Worm (Caenorhabditis elegans) whole organism, L2 larva: Measurements from ENCODE around the gene D1044.4.
A peak's percentile ranks its signal among the peaks of the same experiment; 100 is the strongest.

Source experiments
- F13H6.1 ChIP-seq: sonication (generic microtip); optimal IDR thresholded peaks from 2 replicates; lab custom pipeline; 2016; ENCODE audit warnings: missing genetic modification characterization, missing compliant biosample characterization
- R02D3.7 ChIP-seq: fragments of 150-350 bp; optimal IDR thresholded peaks from 2 replicates; lab custom pipeline; 2014; ENCODE audit warnings: missing biosample characterization, missing genetic modification characterization
- ZK546.5 ChIP-seq: sonication (generic microtip); optimal IDR thresholded peaks from 2 replicates; lab custom pipeline; 2017; ENCODE audit warnings: missing biosample characterization, missing genetic modification characterization
- aly-2 ChIP-seq: fragments of 150-350 bp; optimal IDR thresholded peaks from 2 replicates; lab custom pipeline; 2014; ENCODE audit warnings: missing biosample characterization, missing genetic modification characterization
- ama-1 ChIP-seq: fragments of 150-350 bp; optimal IDR thresholded peaks from 2 replicates; lab custom pipeline; 2018; ENCODE audit warnings: inconsistent platforms
- blmp-1 ChIP-seq: sonication (generic microtip); optimal IDR thresholded peaks from 2 replicates; lab custom pipeline; 2017; ENCODE audit warnings: missing genetic modification characterization, mild to moderate bottlenecking, missing compliant biosample characterization, antibody characterized with exemption, moderate library complexity; ENCODE audit not compliant: insufficient read depth
- ceh-82 ChIP-seq: fragments of 150-350 bp; optimal IDR thresholded peaks from 2 replicates; lab custom pipeline; 2014; ENCODE audit warnings: missing biosample characterization, missing genetic modification characterization
- dmd-4 ChIP-seq: sonication (generic microtip); optimal IDR thresholded peaks from 2 replicates; lab custom pipeline; 2017; ENCODE audit warnings: missing biosample characterization, missing genetic modification characterization
- egl-27 ChIP-seq: sonication (generic microtip); optimal IDR thresholded peaks from 3 replicates; lab custom pipeline; 2017; ENCODE audit warnings: missing biosample characterization, missing genetic modification reagents, missing genetic modification characterization
- elt-1 ChIP-seq: fragments of 150-350 bp; optimal IDR thresholded peaks from 2 replicates; lab custom pipeline; 2014; ENCODE audit warnings: missing biosample characterization, missing genetic modification characterization
- fos-1 ChIP-seq: fragments of 150-350 bp; optimal IDR thresholded peaks from 2 replicates; lab custom pipeline; 2014; ENCODE audit warnings: missing biosample characterization, missing genetic modification characterization
- gmeb-1 ChIP-seq: fragments of 150-350 bp; optimal IDR thresholded peaks from 2 replicates; lab custom pipeline; 2014; ENCODE audit warnings: missing biosample characterization, missing genetic modification characterization
- lin-13 ChIP-seq: fragments of 150-350 bp; optimal IDR thresholded peaks from 2 replicates; lab custom pipeline; 2014; ENCODE audit warnings: missing biosample characterization, missing genetic modification reagents, missing genetic modification characterization
- lin-39 ChIP-seq: fragments of 150-350 bp; optimal IDR thresholded peaks from 2 replicates; lab custom pipeline; 2014; ENCODE audit warnings: missing biosample characterization, missing genetic modification reagents, missing genetic modification characterization
- lsy-2 ChIP-seq, 2 experiments: fragments of 150-350 bp in 1 of 2; sonication (generic microtip) in 1 of 2; optimal IDR thresholded peaks; 2 replicates each; lab custom pipeline; 2014 to 2017; ENCODE audit warnings: missing biosample characterization in 2 of 2, missing genetic modification characterization in 2 of 2
- mab-5 ChIP-seq: fragments of 150-350 bp; optimal IDR thresholded peaks from 2 replicates; lab custom pipeline; 2014; ENCODE audit warnings: missing biosample characterization, missing genetic modification characterization
- nhr-11 ChIP-seq: fragments of 150-350 bp; optimal IDR thresholded peaks from 2 replicates; lab custom pipeline; 2014; ENCODE audit warnings: missing biosample characterization, missing genetic modification characterization
- nhr-12 ChIP-seq: fragments of 150-350 bp; optimal IDR thresholded peaks from 2 replicates; lab custom pipeline; 2014; ENCODE audit warnings: missing biosample characterization, missing genetic modification characterization
- nhr-129 ChIP-seq: fragments of 150-350 bp; optimal IDR thresholded peaks from 2 replicates; lab custom pipeline; 2014; ENCODE audit warnings: missing biosample characterization, missing genetic modification characterization
- nhr-21 ChIP-seq: fragments of 150-350 bp; optimal IDR thresholded peaks from 2 replicates; lab custom pipeline; 2014; ENCODE audit warnings: missing biosample characterization, missing genetic modification characterization
- nhr-23 ChIP-seq: fragments of 150-350 bp; optimal IDR thresholded peaks from 2 replicates; lab custom pipeline; 2014; ENCODE audit warnings: missing biosample characterization, missing genetic modification reagents, missing genetic modification characterization
- nhr-25 ChIP-seq: fragments of 150-350 bp; sonication (generic microtip); optimal IDR thresholded peaks from 3 replicates; lab custom pipeline; 2014; ENCODE audit warnings: missing biosample characterization, missing genetic modification characterization
- nhr-6 ChIP-seq: fragments of 150-350 bp; optimal IDR thresholded peaks from 2 replicates; lab custom pipeline; 2014; ENCODE audit warnings: missing biosample characterization, missing genetic modification characterization
- nhr-77 ChIP-seq: fragments of 150-350 bp; optimal IDR thresholded peaks from 2 replicates; lab custom pipeline; 2014; ENCODE audit warnings: missing biosample characterization, missing genetic modification characterization
- peb-1 ChIP-seq: fragments of 150-350 bp; optimal IDR thresholded peaks from 2 replicates; lab custom pipeline; 2014; ENCODE audit warnings: missing biosample characterization, missing genetic modification characterization
- sem-4 ChIP-seq: fragments of 150-350 bp; optimal IDR thresholded peaks from 2 replicates; lab custom pipeline; 2014; ENCODE audit warnings: missing biosample characterization, missing genetic modification reagents, missing genetic modification characterization
- sma-3 ChIP-seq: sonication (generic microtip); optimal IDR thresholded peaks from 2 replicates; lab custom pipeline; 2016; ENCODE audit warnings: missing genetic modification reagents, missing genetic modification characterization, missing compliant biosample characterization
- sma-9 ChIP-seq, 2 experiments: fragments of 150-350 bp in 1 of 2; sonication (generic microtip) in 1 of 2; optimal IDR thresholded peaks; 2 replicates each; lab custom pipeline; 2014 to 2016; ENCODE audit warnings: missing genetic modification characterization in 2 of 2, mild to moderate bottlenecking in 1 of 2, missing biosample characterization in 1 of 2, missing compliant biosample characterization in 1 of 2, missing genetic modification reagents in 1 of 2, moderate library complexity in 1 of 2
- snpc-4 ChIP-seq: fragments of 150-350 bp; optimal IDR thresholded peaks from 2 replicates; lab custom pipeline; 2014; ENCODE audit warnings: missing biosample characterization, missing genetic modification characterization
- unc-55 ChIP-seq: fragments of 150-350 bp; sonication (generic microtip); optimal IDR thresholded peaks from 3 replicates; lab custom pipeline; 2014; ENCODE audit warnings: missing biosample characterization, missing genetic modification reagents, missing genetic modification characterization
- ztf-11 ChIP-seq: sonication (generic microtip); optimal IDR thresholded peaks from 2 replicates; lab custom pipeline; 2017; ENCODE audit warnings: missing biosample characterization, missing genetic modification characterization

The D1044.4 gene

ce11 chrIII:5521930-5522329 lies at the start of gene D1044.4:
Gene D1044.4 (minus strand): TSS chrIII:5522030.
- TF ChIP-seq nhr-25 (tag; lab: Kevin White, UChicago) (no peak), nhr-12 (tag; lab: Kevin White, UChicago) (no peak)

ce11 chrIII:5570814-5571443 lies 49.1 kb upstream of the D1044.4 start:
- TF ChIP-seq mab-5 (tag; lab: Kevin White, UChicago) (peak; percentile 78), lin-39 (no peak), nhr-129 (peak; percentile 4), nhr-21 (tag; lab: Kevin White, UChicago) (no peak), unc-55 (GFP tag; lab: Kevin White, UChicago) (peak; percentile 90), lsy-2 (tag; optimal IDR thresholded peaks at IDR 0.05; lab: Kevin White, UChicago) (peak in 1 of 2 experiments; percentile 15)

- TF ChIP-seq ZK546.5 (tag; lab: Kevin White, UChicago) (no peak), lin-13 (no peak), sma-3 (GFP tag; lab: Kevin White, UChicago) (no peak), ama-1 (lab: Kevin White, UChicago) (no peak), ceh-82 (tag; lab: Kevin White, UChicago) (no peak), nhr-23 (no peak)
Measured at ce11 chrIII:5568679-5569078, 46.8 kb upstream of the D1044.4 start, which contains the start of gene nspb-12. Gene nspb-12 (minus strand): TSS chrIII:5568779.

- TF ChIP-seq aly-2 (no peak), ztf-11 (no peak), R02D3.7 (tag; lab: Kevin White, UChicago) (no peak), elt-1 (tag; lab: Kevin White, UChicago) (no peak), snpc-4 (tag; lab: Kevin White, UChicago) (no peak), blmp-1 (tag; lab: Kevin White, UChicago) (no peak), lsy-2 (tag; optimal IDR thresholded peaks at IDR 0.05; lab: Kevin White, UChicago) (no peak), lin-39 (no peak), mab-5 (tag; lab: Kevin White, UChicago) (no peak), gmeb-1 (tag; lab: Kevin White, UChicago) (no peak)
Measured at ce11 chrIII:5568265-5568664, 46.4 kb upstream of the D1044.4 start.

- no peak for TF ChIP-seq lin-39
- no peak for TF ChIP-seq sma-9 (GFP tag; optimal IDR thresholded peaks at IDR 0.05; lab: Kevin White, UChicago)
- no peak for TF ChIP-seq sma-9 (tag; optimal IDR thresholded peaks at IDR 0.05; lab: Kevin White, UChicago)
- TF ChIP-seq nhr-6 (tag; lab: Kevin White, UChicago), result no peak
- TF ChIP-seq aly-2, result no peak
- no peak for TF ChIP-seq snpc-4 (tag; lab: Kevin White, UChicago)
- no peak for TF ChIP-seq gmeb-1 (tag; lab: Kevin White, UChicago)
Measured at ce11 chrIII:5566496-5566895, 44.7 kb upstream of the D1044.4 start.

- TF ChIP-seq nhr-11 (tag; lab: Kevin White, UChicago) (no peak), lsy-2 (tag; optimal IDR thresholded peaks at IDR 0.05; lab: Kevin White, UChicago) (no peak), nhr-129 (peak; percentile 29)
Measured at ce11 chrIII:5565699-5566098, 43.9 kb upstream of the D1044.4 start.

- TF ChIP-seq sma-9 (GFP tag; optimal IDR thresholded peaks at IDR 0.05; lab: Kevin White, UChicago), result peak; percentile 20
- no peak for TF ChIP-seq sma-9 (tag; optimal IDR thresholded peaks at IDR 0.05; lab: Kevin White, UChicago)
- peak; percentile 49 for TF ChIP-seq F13H6.1 (tag; lab: Kevin White, UChicago)
- peak; percentile 47 for TF ChIP-seq ama-1 (lab: Kevin White, UChicago)
- TF ChIP-seq nhr-23, result no peak
- no peak for TF ChIP-seq nhr-77 (tag; lab: Kevin White, UChicago)
- peak; percentile 25 for TF ChIP-seq nhr-129
Measured at ce11 chrIII:5564799-5565198, 43.0 kb upstream of the D1044.4 start, which contains the start of gene mlc-3. Gene mlc-3 (plus strand): TSS chrIII:5565025.

- no peak for TF ChIP-seq sem-4 (tag; lab: Kevin White, UChicago)
- TF ChIP-seq egl-27 (tag; lab: Kevin White, UChicago), result no peak
- no peak for TF ChIP-seq peb-1 (tag; lab: Kevin White, UChicago)
- no peak for TF ChIP-seq lin-39
- no peak for TF ChIP-seq aly-2
- TF ChIP-seq fos-1, result no peak
- TF ChIP-seq R02D3.7 (tag; lab: Kevin White, UChicago), result no peak
- no peak for TF ChIP-seq F13H6.1 (tag; lab: Kevin White, UChicago)
- no peak for TF ChIP-seq dmd-4 (tag; lab: Kevin White, UChicago)
- no peak for TF ChIP-seq ztf-11
- TF ChIP-seq nhr-77 (tag; lab: Kevin White, UChicago), result no peak
- TF ChIP-seq mab-5 (tag; lab: Kevin White, UChicago), result no peak
- no peak for TF ChIP-seq nhr-25 (tag; lab: Kevin White, UChicago)
Measured at ce11 chrIII:5564325-5564724, 42.5 kb upstream of the D1044.4 start.
